Worm (Caenorhabditis elegans) whole organism, L1 larva: ENCODE data around the gene C35D10.12.

ENCODE experiments used
- nhr-11 ChIP-seq: fragments of 150-350 bp; optimal IDR thresholded peaks from 2 replicates; lab custom pipeline; 2014; ENCODE audit warnings: missing biosample characterization, missing genetic modification characterization
- nhr-237 ChIP-seq: fragments of 150-350 bp; optimal IDR thresholded peaks from 2 replicates; lab custom pipeline; 2014; ENCODE audit warnings: missing biosample characterization, missing genetic modification characterization
- nhr-76 ChIP-seq: sonication (generic microtip); optimal IDR thresholded peaks from 2 replicates; lab custom pipeline; 2017; ENCODE audit warnings: missing biosample characterization, missing genetic modification characterization
- tlp-1 ChIP-seq: fragments of 150-350 bp; optimal IDR thresholded peaks from 2 replicates; lab custom pipeline; 2014; ENCODE audit warnings: missing biosample characterization, missing genetic modification characterization
- zip-4 ChIP-seq: fragments of 200-800 bp; sonication (Bioruptor generic); optimal IDR thresholded peaks from 2 replicates; lab custom pipeline; 2018; ENCODE audit warnings: mild to moderate bottlenecking, missing genetic modification characterization, moderate library complexity, missing compliant biosample characterization

- TF ChIP-seq zip-4 = no peak
- no peak for TF ChIP-seq nhr-76 (tag; lab: Kevin White, UChicago)
- TF ChIP-seq nhr-11 = no peak
- TF ChIP-seq nhr-237 (tag; lab: Kevin White, UChicago) = no peak
- TF ChIP-seq tlp-1 = no peak
Observed at ce11 chrIII:4893540-4893939, 19.0 kb upstream of the C35D10.12 start, which contains the start of gene F26F4.6.
